Fruit fly (Drosophila melanogaster) whole organism, prepupa: ENCODE results near the gene CG33642.

Source experiments
- Blimp-1 ChIP-seq: fragments of 200-800 bp; sonication (Bioruptor generic); optimal IDR thresholded peaks from 3 replicates; lab custom pipeline; 2017; ENCODE audit warnings: missing biosample characterization, missing genetic modification characterization, mild to moderate bottlenecking, moderate library complexity, missing genetic modification reagents
- CG10669 ChIP-seq: fragments of 200-800 bp; sonication (Bioruptor generic); optimal IDR thresholded peaks from 3 replicates; lab custom pipeline; 2018; ENCODE audit warnings: missing biosample characterization, mild to moderate bottlenecking, missing genetic modification characterization, moderate library complexity
- CG11294 ChIP-seq: fragments of 200-800 bp; sonication (Bioruptor generic); IDR thresholded peaks from 2 replicates; pipeline ENCODE4 v1.3.6; 2022; ENCODE audit warnings: missing biosample characterization, missing genetic modification characterization
- CG11762 ChIP-seq: fragments of 200-800 bp; sonication (Bioruptor generic); optimal IDR thresholded peaks from 3 replicates; lab custom pipeline; 2016; ENCODE audit warnings: missing biosample characterization, missing genetic modification characterization; ENCODE audit not compliant: insufficient read depth
- CG15336 ChIP-seq: fragments of 200-800 bp; sonication (Bioruptor generic); IDR thresholded peaks from 2 replicates; pipeline ENCODE4 v1.3.6; 2022; ENCODE audit warnings: missing biosample characterization, missing genetic modification characterization
- CG1621 ChIP-seq: fragments of 200-800 bp; sonication (Bioruptor generic); optimal IDR thresholded peaks from 3 replicates; lab custom pipeline; 2018; ENCODE audit warnings: missing biosample characterization, mild to moderate bottlenecking, missing genetic modification characterization
- CG16779 ChIP-seq: fragments of 200-800 bp; sonication (Bioruptor generic); optimal IDR thresholded peaks from 3 replicates; lab custom pipeline; 2017; ENCODE audit warnings: missing biosample characterization, mild to moderate bottlenecking, missing genetic modification characterization
- CG31627 ChIP-seq: fragments of 200-800 bp; sonication (Bioruptor generic); optimal IDR thresholded peaks from 3 replicates; lab custom pipeline; 2016; ENCODE audit warnings: missing biosample characterization, missing genetic modification characterization
- CG34406 ChIP-seq: fragments of 200-800 bp; sonication (Bioruptor generic); optimal IDR thresholded peaks from 3 replicates; lab custom pipeline; 2016; ENCODE audit warnings: missing biosample characterization, missing genetic modification characterization
- CG4318 ChIP-seq: fragments of 200-800 bp; sonication (Bioruptor generic); optimal IDR thresholded peaks from 3 replicates; lab custom pipeline; 2017; ENCODE audit warnings: missing biosample characterization, mild to moderate bottlenecking, missing genetic modification characterization
- CG6163 ChIP-seq: fragments of 200-800 bp; sonication (Bioruptor generic); IDR thresholded peaks from 3 replicates; pipeline ENCODE4 v1.3.6; 2022; ENCODE audit warnings: missing biosample characterization, missing genetic modification characterization
- CG6276 ChIP-seq: fragments of 200-800 bp; sonication (Bioruptor generic); optimal IDR thresholded peaks from 2 replicates; lab custom pipeline; 2017; ENCODE audit warnings: missing biosample characterization, mild to moderate bottlenecking, missing genetic modification characterization
- CG6792 ChIP-seq: fragments of 200-800 bp; sonication (Bioruptor generic); optimal IDR thresholded peaks from 3 replicates; lab custom pipeline; 2016; ENCODE audit warnings: missing biosample characterization, missing genetic modification characterization
- CG6854 ChIP-seq: fragments of 200-800 bp; sonication (Bioruptor generic); optimal IDR thresholded peaks from 2 replicates; lab custom pipeline; 2017; ENCODE audit warnings: missing biosample characterization, mild to moderate bottlenecking, missing genetic modification characterization
- CG8119 ChIP-seq: fragments of 200-800 bp; sonication (Bioruptor generic); IDR thresholded peaks from 3 replicates; pipeline ENCODE4 v1.3.6; 2022; ENCODE audit warnings: missing biosample characterization, missing genetic modification characterization
- CG8319 ChIP-seq: fragments of 200-800 bp; sonication (Bioruptor generic); optimal IDR thresholded peaks from 3 replicates; lab custom pipeline; 2016; ENCODE audit warnings: missing biosample characterization, missing genetic modification characterization
- CG8632 ChIP-seq: fragments of 200-800 bp; sonication (Bioruptor generic); optimal IDR thresholded peaks from 3 replicates; lab custom pipeline; 2016; ENCODE audit warnings: missing biosample characterization, missing genetic modification characterization
- CG9139 ChIP-seq: fragments of 200-800 bp; sonication (Bioruptor generic); optimal IDR thresholded peaks from 3 replicates; lab custom pipeline; 2017; ENCODE audit warnings: missing biosample characterization, mild to moderate bottlenecking, missing genetic modification characterization
- Eip75B ChIP-seq: fragments of 200-800 bp; sonication (Bioruptor generic); optimal IDR thresholded peaks from 3 replicates; lab custom pipeline; 2016; ENCODE audit warnings: missing biosample characterization, missing genetic modification characterization
- Eip78C ChIP-seq: fragments of 200-800 bp; sonication (Bioruptor generic); peaks from one replicate; lab custom pipeline; 2016; ENCODE audit warnings: missing biosample characterization, missing genetic modification characterization
- Eip93F ChIP-seq: fragments of 200-800 bp; sonication (Bioruptor generic); optimal IDR thresholded peaks from 2 replicates; lab custom pipeline; 2016; ENCODE audit warnings: missing biosample characterization, mild to moderate bottlenecking, missing genetic modification characterization
- Ets21C ChIP-seq: fragments of 200-800 bp; sonication (Bioruptor generic); optimal IDR thresholded peaks from 3 replicates; lab custom pipeline; 2016; ENCODE audit warnings: missing biosample characterization, missing genetic modification characterization
- Ets96B ChIP-seq: fragments of 200-800 bp; optimal IDR thresholded peaks from 2 replicates; lab custom pipeline; 2019; ENCODE audit warnings: missing biosample characterization, mild to moderate bottlenecking, missing genetic modification characterization, moderate library complexity
- Hr38 ChIP-seq: sonication (Bioruptor generic); optimal IDR thresholded peaks from 2 replicates; lab custom pipeline; 2016; ENCODE audit warnings: missing biosample characterization, missing genetic modification characterization
- Hr4 ChIP-seq: fragments of 200-800 bp; sonication (Bioruptor generic); optimal IDR thresholded peaks from 3 replicates; lab custom pipeline; 2016; ENCODE audit warnings: missing biosample characterization, missing genetic modification characterization
- Lpt ChIP-seq: fragments of 200-800 bp; sonication (Bioruptor generic); optimal IDR thresholded peaks from 3 replicates; lab custom pipeline; 2016; ENCODE audit warnings: missing biosample characterization, missing genetic modification characterization
- Met ChIP-seq: fragments of 200-800 bp; sonication (Bioruptor generic); optimal IDR thresholded peaks from 3 replicates; lab custom pipeline; 2016; ENCODE audit warnings: missing biosample characterization, missing genetic modification characterization
- OdsH ChIP-seq: fragments of 200-800 bp; sonication (Bioruptor generic); optimal IDR thresholded peaks from 3 replicates; lab custom pipeline; 2016; ENCODE audit warnings: missing biosample characterization, missing genetic modification characterization
- Sox102F ChIP-seq: fragments of 200-800 bp; sonication (Bioruptor generic); optimal IDR thresholded peaks from 2 replicates; lab custom pipeline; 2016; ENCODE audit warnings: missing biosample characterization, mild to moderate bottlenecking, missing genetic modification characterization
- Sox15 ChIP-seq: fragments of 200-800 bp; sonication (Bioruptor generic); optimal IDR thresholded peaks from 3 replicates; lab custom pipeline; 2016; ENCODE audit warnings: missing biosample characterization, missing genetic modification characterization
- achi ChIP-seq: fragments of 200-800 bp; sonication (Bioruptor generic); optimal IDR thresholded peaks from 3 replicates; lab custom pipeline; 2016; ENCODE audit warnings: missing biosample characterization, missing genetic modification characterization
- acj6 ChIP-seq: fragments of 200-800 bp; sonication (Bioruptor generic); optimal IDR thresholded peaks from 3 replicates; lab custom pipeline; 2016; ENCODE audit warnings: missing biosample characterization, missing genetic modification characterization
- cyc ChIP-seq: fragments of 200-800 bp; sonication (Bioruptor generic); optimal IDR thresholded peaks from 3 replicates; lab custom pipeline; 2016; ENCODE audit warnings: missing biosample characterization, missing genetic modification characterization
- dsx ChIP-seq: fragments of 200-800 bp; optimal IDR thresholded peaks from 3 replicates; lab custom pipeline; 2019; ENCODE audit warnings: missing biosample characterization, mild to moderate bottlenecking, missing genetic modification characterization, moderate library complexity; ENCODE audit not compliant: poor library complexity, severe bottlenecking
- esn ChIP-seq: fragments of 200-800 bp; sonication (Bioruptor generic); optimal IDR thresholded peaks from 2 replicates; lab custom pipeline; 2016; ENCODE audit warnings: missing biosample characterization, mild to moderate bottlenecking, missing genetic modification characterization, moderate library complexity
- fd59A ChIP-seq: fragments of 200-800 bp; sonication (Bioruptor generic); optimal IDR thresholded peaks from 2 replicates; lab custom pipeline; 2017; ENCODE audit warnings: missing biosample characterization, mild to moderate bottlenecking, missing genetic modification characterization, missing genetic modification reagents
- fd85E ChIP-seq: fragments of 200-800 bp; sonication (Bioruptor generic); optimal IDR thresholded peaks from 3 replicates; lab custom pipeline; 2016; ENCODE audit warnings: missing biosample characterization, missing genetic modification characterization
- lz ChIP-seq: fragments of 200-800 bp; sonication (Bioruptor generic); optimal IDR thresholded peaks from 3 replicates; lab custom pipeline; 2016; ENCODE audit warnings: missing biosample characterization, missing genetic modification characterization
- net ChIP-seq: fragments of 200-800 bp; sonication (Bioruptor generic); optimal IDR thresholded peaks from 3 replicates; lab custom pipeline; 2016; ENCODE audit warnings: missing biosample characterization, missing genetic modification characterization
- pdm3 ChIP-seq: fragments of 200-800 bp; sonication (Bioruptor generic); optimal IDR thresholded peaks from 3 replicates; lab custom pipeline; 2016; ENCODE audit warnings: missing biosample characterization, missing genetic modification characterization
- salr ChIP-seq, 2 experiments: fragments of 200-800 bp; sonication (Bioruptor generic); optimal IDR thresholded peaks; 3 replicates each; lab custom pipeline; 2016 to 2018; ENCODE audit warnings: missing biosample characterization in 2 of 2, missing genetic modification characterization in 2 of 2, mild to moderate bottlenecking in 1 of 2
- spab ChIP-seq: fragments of 200-800 bp; sonication (Bioruptor generic); optimal IDR thresholded peaks from 2 replicates; lab custom pipeline; 2017; ENCODE audit warnings: missing biosample characterization, mild to moderate bottlenecking, missing genetic modification characterization, missing genetic modification reagents
- ss ChIP-seq, 2 experiments: fragments of 200-800 bp; sonication (Bioruptor generic); optimal IDR thresholded peaks; 2 replicates in 1 of 2; 3 replicates in 1 of 2; lab custom pipeline; 2017 to 2018; ENCODE audit warnings: mild to moderate bottlenecking in 2 of 2, missing biosample characterization in 2 of 2, missing genetic modification characterization in 2 of 2, moderate library complexity in 1 of 2
- svp ChIP-seq: fragments of 200-800 bp; sonication (Bioruptor generic); peaks from one replicate; lab custom pipeline; 2016; ENCODE audit warnings: missing biosample characterization, missing genetic modification characterization
- topi ChIP-seq: fragments of 200-800 bp; sonication (Bioruptor generic); optimal IDR thresholded peaks from 3 replicates; lab custom pipeline; 2016; ENCODE audit warnings: missing biosample characterization, missing genetic modification characterization
- vri ChIP-seq: fragments of 200-800 bp; sonication (Bioruptor generic); optimal IDR thresholded peaks from 3 replicates; lab custom pipeline; 2016; ENCODE audit warnings: missing biosample characterization, mild to moderate bottlenecking, missing genetic modification characterization

CG33642 gene

DNA sequence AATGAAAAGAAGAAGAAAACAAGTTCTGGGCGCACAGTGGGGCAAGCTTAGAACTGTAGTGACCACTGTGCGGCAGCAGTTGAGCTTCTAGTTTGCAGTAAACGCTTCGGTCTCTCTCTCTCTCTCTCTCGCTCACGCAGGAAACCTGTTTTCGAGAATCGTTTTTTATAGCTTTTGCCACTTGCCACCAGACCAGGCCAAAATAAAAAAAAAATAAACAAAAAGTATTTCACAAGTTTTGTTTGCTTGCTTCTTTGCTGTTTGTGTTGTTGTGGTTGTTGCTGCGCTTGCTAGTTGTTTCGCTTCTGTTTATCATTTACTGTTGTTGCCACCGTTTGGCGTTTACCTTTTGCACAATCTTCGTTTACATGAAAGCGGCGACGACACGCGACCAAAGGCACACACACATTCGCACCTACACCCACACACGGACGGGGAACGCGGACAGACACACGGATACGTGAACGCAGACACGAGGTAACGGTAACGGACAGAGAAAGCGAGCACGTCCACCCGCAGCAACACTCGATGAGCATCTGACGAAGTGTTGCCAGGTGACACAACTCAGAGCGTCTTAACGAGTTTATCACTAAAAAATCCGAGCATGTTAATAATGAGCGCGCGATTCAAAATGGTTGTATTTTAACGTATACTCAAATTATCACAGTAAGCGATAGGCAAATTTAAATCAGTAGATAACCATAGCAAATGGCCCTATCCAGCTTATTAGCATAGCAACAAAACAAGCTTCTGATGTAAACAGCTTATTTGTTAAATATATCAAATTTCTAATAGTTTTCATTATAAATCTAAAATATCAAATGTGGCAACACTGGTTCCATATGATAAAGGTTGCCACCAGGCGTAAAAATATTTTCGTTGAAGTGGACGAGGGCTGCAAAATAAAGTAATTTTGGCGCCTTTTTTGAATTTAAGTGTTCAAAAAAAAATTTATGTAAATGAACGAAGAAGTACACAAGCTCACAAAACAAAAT is 19.3 kb downstream of the CG33642 start, which contains the start of gene B4 (continued):
- TF ChIP-seq Eip75B (GFP tag; lab: Kevin White, UChicago) = no peak
- peak; percentile 39 for TF ChIP-seq CG10669 (GFP tag; lab: Kevin White, UChicago)
- peak; percentile 57; the same call in 2 of the 3 replicates for TF ChIP-seq CG6163 (GFP tag; lab: Robert Waterston, UW)
- TF ChIP-seq Eip78C (GFP tag; lab: Kevin White, UChicago) = peak; percentile 79

DNA sequence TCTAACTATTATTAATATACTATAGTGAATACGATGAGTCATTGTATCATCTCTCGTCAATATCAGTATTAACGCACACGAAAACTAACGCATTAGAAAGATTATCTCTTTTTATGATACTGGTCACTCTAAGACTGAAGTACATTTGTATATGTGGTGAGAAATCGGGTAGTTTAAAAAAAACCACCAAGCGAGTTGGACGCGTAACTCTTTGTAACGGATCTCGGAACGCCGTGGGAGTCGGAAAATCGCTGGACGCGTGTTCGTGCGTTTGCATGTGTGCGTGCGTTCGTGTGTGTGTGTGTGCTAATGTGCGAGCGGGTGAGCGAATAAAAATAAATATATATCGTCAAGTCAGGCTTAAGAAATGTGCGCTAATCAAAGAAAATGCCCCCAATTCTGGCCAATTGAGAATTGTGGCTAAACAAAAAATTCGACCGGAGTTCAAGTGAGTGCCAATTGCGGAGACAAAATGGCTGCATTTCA is 20.2 kb downstream of the CG33642 start, which contains the start of gene kuz:
Gene kuz, plus strand, starts transcription at position 167 of the 486 bp plus-strand sequence.
- TF ChIP-seq ss (GFP tag; optimal IDR thresholded peaks at IDR 0.05; lab: Kevin White, UChicago) (peak; percentile 34 to 62), spab (GFP tag; lab: Kevin White, UChicago) (no peak), achi (GFP tag; lab: Kevin White, UChicago) (peak; percentile 27), topi (GFP tag; lab: Kevin White, UChicago) (no peak), cyc (peak; percentile 9), net (GFP tag; lab: Kevin White, UChicago) (peak; percentile 16), CG8319 (GFP tag; lab: Kevin White, UChicago) (no peak), pdm3 (GFP tag; lab: Kevin White, UChicago) (peak; percentile 29), CG34406 (GFP tag; lab: Kevin White, UChicago) (no peak), CG6276 (GFP tag; lab: Kevin White, UChicago) (no peak), Hr4 (GFP tag; lab: Kevin White, UChicago) (no peak), fd59A (no peak), Ets96B (tag; lab: Kevin White, UChicago) (no peak), CG4318 (GFP tag; lab: Kevin White, UChicago) (no peak), Lpt (GFP tag; lab: Kevin White, UChicago) (peak; percentile 9), esn (no peak), Sox102F (GFP tag; lab: Kevin White, UChicago) (peak; percentile 49), OdsH (GFP tag; lab: Kevin White, UChicago) (no peak), CG6792 (no peak), vri (peak; percentile 77), Sox15 (GFP tag; lab: Kevin White, UChicago) (no peak), CG6163 (GFP tag; lab: Robert Waterston, UW) (peak; percentile 51; the same call in 2 of the 3 replicates), lz (GFP tag; lab: Kevin White, UChicago) (no peak), svp (GFP tag; lab: Kevin White, UChicago) (peak; percentile 72), CG9139 (GFP tag; lab: Kevin White, UChicago) (peak; percentile 4), Ets21C (no peak), Eip75B (GFP tag; lab: Kevin White, UChicago) (no peak), CG16779 (tag; lab: Kevin White, UChicago) (peak; percentile 6), CG11294 (GFP tag; lab: Robert Waterston, UW) (no peak), CG31627 (GFP tag; lab: Kevin White, UChicago) (no peak), CG8119 (GFP tag; lab: Robert Waterston, UW) (no peak), Met (GFP tag; lab: Kevin White, UChicago) (peak; percentile 11), fd85E (GFP tag; lab: Kevin White, UChicago) (no peak), CG11762 (GFP tag; lab: Kevin White, UChicago) (no peak), CG10669 (GFP tag; lab: Kevin White, UChicago) (peak; percentile 6), CG6854 (GFP tag; lab: Kevin White, UChicago) (peak; percentile 67), CG8632 (no peak), acj6 (no peak), CG15336 (GFP tag; lab: Robert Waterston, UW) (peak; percentile 29; the same call in 1 of the 2 replicates), CG1621 (tag; lab: Kevin White, UChicago) (peak; percentile 31), Hr38 (no peak), salr (GFP tag; optimal IDR thresholded peaks at IDR 0.05; lab: Kevin White, UChicago) (no peak), dsx (GFP tag; lab: Kevin White, UChicago) (peak; percentile 44), Eip93F (GFP tag; lab: Kevin White, UChicago) (no peak), Blimp-1 (no peak)
